Worm (Caenorhabditis elegans) whole organism, mixed stage, embryonic: ENCODE results near the gene T12A7.2.

Source experiments
- bed-3 ChIP-seq: fragments of 200-800 bp; sonication (Bioruptor generic); optimal IDR thresholded peaks from 3 replicates; lab custom pipeline; 2018; ENCODE audit warnings: mild to moderate bottlenecking, missing genetic modification characterization, moderate library complexity, missing compliant biosample characterization
- blmp-1 ChIP-seq: fragments of 150-350 bp; optimal IDR thresholded peaks from 2 replicates; lab custom pipeline; 2014; ENCODE audit warnings: missing biosample characterization, missing genetic modification characterization
- ceh-39 ChIP-seq: fragments of 150-350 bp; optimal IDR thresholded peaks from 2 replicates; lab custom pipeline; 2014; ENCODE audit warnings: missing biosample characterization, missing genetic modification characterization
- ceh-43 ChIP-seq: fragments of 200-800 bp; sonication (Bioruptor generic); optimal IDR thresholded peaks from 2 replicates; lab custom pipeline; 2018; ENCODE audit warnings: mild to moderate bottlenecking, missing genetic modification characterization, moderate library complexity, missing compliant biosample characterization
- ceh-83 ChIP-seq: fragments of 200-800 bp; sonication (Bioruptor generic); optimal IDR thresholded peaks from 2 replicates; lab custom pipeline; 2018; ENCODE audit warnings: mild to moderate bottlenecking, missing genetic modification characterization, missing compliant biosample characterization
- ces-1 ChIP-seq: fragments of 150-350 bp; optimal IDR thresholded peaks from 2 replicates; lab custom pipeline; 2014; ENCODE audit warnings: missing biosample characterization, missing genetic modification reagents, missing genetic modification characterization
- cnd-1 ChIP-seq: fragments of 200-800 bp; sonication (Bioruptor generic); optimal IDR thresholded peaks from 2 replicates; lab custom pipeline; 2018; ENCODE audit warnings: mild to moderate bottlenecking, missing genetic modification characterization, missing compliant biosample characterization
- drap-1 ChIP-seq: fragments of 200-800 bp; sonication (Bioruptor generic); optimal IDR thresholded peaks from 3 replicates; lab custom pipeline; 2018; ENCODE audit warnings: mild to moderate bottlenecking, missing genetic modification characterization, missing compliant biosample characterization
- elt-1 ChIP-seq: sonication (generic microtip); optimal IDR thresholded peaks from 2 replicates; lab custom pipeline; 2017; ENCODE audit warnings: missing genetic modification characterization, mild to moderate bottlenecking, missing compliant biosample characterization, antibody characterized with exemption, moderate library complexity, borderline replicate concordance; ENCODE audit not compliant: insufficient read depth
- elt-3 ChIP-seq: fragments of 150-350 bp; optimal IDR thresholded peaks from 2 replicates; lab custom pipeline; 2014; ENCODE audit warnings: missing biosample characterization, missing genetic modification characterization
- flh-1 ChIP-seq: fragments of 200-800 bp; sonication (Bioruptor generic); optimal IDR thresholded peaks from 2 replicates; lab custom pipeline; 2018; ENCODE audit warnings: mild to moderate bottlenecking, missing genetic modification characterization, moderate library complexity, missing compliant biosample characterization
- ham-2 ChIP-seq: fragments of 200-800 bp; sonication (Bioruptor generic); optimal IDR thresholded peaks from 2 replicates; lab custom pipeline; 2018; ENCODE audit warnings: mild to moderate bottlenecking, missing genetic modification characterization, missing compliant biosample characterization
- hlh-1 ChIP-seq: fragments of 150-350 bp; optimal IDR thresholded peaks from 2 replicates; lab custom pipeline; 2014; ENCODE audit warnings: missing biosample characterization, missing genetic modification reagents, missing genetic modification characterization
- lin-13 ChIP-seq: fragments of 150-350 bp; optimal IDR thresholded peaks from 2 replicates; lab custom pipeline; 2014; ENCODE audit warnings: missing biosample characterization, missing genetic modification characterization
- lin-32 ChIP-seq: fragments of 200-800 bp; sonication (Bioruptor generic); optimal IDR thresholded peaks from 2 replicates; lab custom pipeline; 2018; ENCODE audit warnings: mild to moderate bottlenecking, missing genetic modification characterization, missing compliant biosample characterization
- lsy-2 ChIP-seq: fragments of 150-350 bp; optimal IDR thresholded peaks from 2 replicates; lab custom pipeline; 2014; ENCODE audit warnings: missing biosample characterization, missing genetic modification characterization
- mab-5 ChIP-seq: fragments of 150-350 bp; optimal IDR thresholded peaks from 2 replicates; lab custom pipeline; 2014; ENCODE audit warnings: missing biosample characterization, missing genetic modification characterization
- mep-1 ChIP-seq: fragments of 150-350 bp; optimal IDR thresholded peaks from 2 replicates; lab custom pipeline; 2017; ENCODE audit warnings: missing biosample characterization, missing genetic modification reagents, missing genetic modification characterization, inconsistent platforms
- nhr-12 ChIP-seq: fragments of 150-350 bp; optimal IDR thresholded peaks from 2 replicates; lab custom pipeline; 2014; ENCODE audit warnings: missing biosample characterization, missing genetic modification characterization
- nhr-2 ChIP-seq: fragments of 150-350 bp; optimal IDR thresholded peaks from 2 replicates; lab custom pipeline; 2014; ENCODE audit warnings: missing biosample characterization, missing genetic modification characterization
- nhr-237 ChIP-seq: fragments of 150-350 bp; optimal IDR thresholded peaks from 2 replicates; lab custom pipeline; 2014; ENCODE audit warnings: missing biosample characterization, missing genetic modification characterization
- nhr-28 ChIP-seq: fragments of 150-350 bp; optimal IDR thresholded peaks from 2 replicates; lab custom pipeline; 2014; ENCODE audit warnings: missing biosample characterization, missing genetic modification characterization
- nhr-76 ChIP-seq: sonication (generic microtip); optimal IDR thresholded peaks from 2 replicates; lab custom pipeline; 2017; ENCODE audit warnings: missing biosample characterization, missing genetic modification characterization
- pha-4 ChIP-seq: fragments of 150-350 bp; optimal IDR thresholded peaks from 2 replicates; lab custom pipeline; 2018; ENCODE audit warnings: missing biosample characterization, missing genetic modification reagents, missing genetic modification characterization
- sem-2 ChIP-seq: fragments of 200-800 bp; sonication (Bioruptor generic); optimal IDR thresholded peaks from 2 replicates; lab custom pipeline; 2018; ENCODE audit warnings: mild to moderate bottlenecking, missing genetic modification characterization, missing compliant biosample characterization
- snpc-4 ChIP-seq: fragments of 150-350 bp; optimal IDR thresholded peaks from 2 replicates; lab custom pipeline; 2014; ENCODE audit warnings: missing biosample characterization, missing genetic modification characterization
- sptf-1 ChIP-seq: sonication (generic microtip); optimal IDR thresholded peaks from 2 replicates; lab custom pipeline; 2017; ENCODE audit warnings: mild to moderate bottlenecking, missing genetic modification characterization, moderate library complexity, missing compliant biosample characterization
- tbx-8 ChIP-seq: fragments of 200-800 bp; sonication (Bioruptor generic); optimal IDR thresholded peaks from 2 replicates; lab custom pipeline; 2018; ENCODE audit warnings: mild to moderate bottlenecking, missing genetic modification characterization, moderate library complexity, missing compliant biosample characterization
- unc-120 ChIP-seq: sonication (generic microtip); optimal IDR thresholded peaks from 2 replicates; lab custom pipeline; 2017; ENCODE audit warnings: missing genetic modification characterization, missing compliant biosample characterization; ENCODE audit not compliant: poor library complexity, severe bottlenecking
- unc-39 ChIP-seq: fragments of 150-350 bp; optimal IDR thresholded peaks from 2 replicates; lab custom pipeline; 2014; ENCODE audit warnings: missing biosample characterization, missing genetic modification characterization
- ztf-11 ChIP-seq: fragments of 150-350 bp; optimal IDR thresholded peaks from 2 replicates; lab custom pipeline; 2014; ENCODE audit warnings: missing biosample characterization, missing genetic modification characterization

The T12A7.2 gene

ce11 chrIV:11755003-11755402 is 5.9 kb downstream of the T12A7.2 start, which contains the start of gene T12A7.10:
Gene T12A7.10, minus strand, starts transcription at chrIV:11755103.
- TF ChIP-seq snpc-4 (tag; lab: Kevin White, UChicago) (no peak), mep-1 (no peak), ztf-11 (tag; lab: Kevin White, UChicago) (no peak), nhr-76 (tag; lab: Kevin White, UChicago) (no peak), lsy-2 (tag; lab: Kevin White, UChicago) (no peak), flh-1 (GFP tag; lab: Kevin White, UChicago) (no peak), sem-2 (GFP tag; lab: Kevin White, UChicago) (no peak), nhr-12 (tag; lab: Kevin White, UChicago) (no peak), lin-13 (tag; lab: Kevin White, UChicago) (no peak), ceh-39 (tag; lab: Kevin White, UChicago) (no peak), bed-3 (GFP tag; lab: Kevin White, UChicago) (no peak), nhr-237 (tag; lab: Kevin White, UChicago) (no peak), sptf-1 (tag; lab: Kevin White, UChicago) (no peak), elt-3 (tag; lab: Kevin White, UChicago) (no peak), ceh-83 (GFP tag; lab: Kevin White, UChicago) (no peak), ces-1 (GFP tag; lab: Kevin White, UChicago) (no peak), ceh-43 (GFP tag; lab: Kevin White, UChicago) (no peak)
- TF ChIP-seq, all 35 proteins: peak for 0

ce11 chrIV:11754328-11754727 is 6.6 kb downstream of the T12A7.2 start, which contains the start of gene scl-18:
Gene scl-18, minus strand, starts transcription at chrIV:11754428.
- no peak for TF ChIP-seq elt-1
- no peak for TF ChIP-seq mab-5 (tag; lab: Kevin White, UChicago)
- TF ChIP-seq drap-1 (GFP tag; lab: Kevin White, UChicago): no peak
- no peak for TF ChIP-seq flh-1 (GFP tag; lab: Kevin White, UChicago)
- no peak for TF ChIP-seq ces-1 (GFP tag; lab: Kevin White, UChicago)
- no peak for TF ChIP-seq pha-4 (tag; lab: Kevin White, UChicago)
- no peak for TF ChIP-seq snpc-4 (tag; lab: Kevin White, UChicago)
- TF ChIP-seq sptf-1 (tag; lab: Kevin White, UChicago): no peak
- TF ChIP-seq unc-39: no peak
- TF ChIP-seq elt-3 (tag; lab: Kevin White, UChicago): no peak
- TF ChIP-seq sem-2 (GFP tag; lab: Kevin White, UChicago): no peak
- TF ChIP-seq unc-120 (tag; lab: Kevin White, UChicago): no peak
- TF ChIP-seq cnd-1 (tag; lab: Kevin White, UChicago): no peak
- TF ChIP-seq tbx-8 (GFP tag; lab: Kevin White, UChicago): no peak
- no peak for TF ChIP-seq nhr-12 (tag; lab: Kevin White, UChicago)

- TF ChIP-seq ceh-83 (GFP tag; lab: Kevin White, UChicago) (no peak), ztf-11 (tag; lab: Kevin White, UChicago) (no peak), mab-5 (tag; lab: Kevin White, UChicago) (no peak), lin-13 (tag; lab: Kevin White, UChicago) (no peak), hlh-1 (tag; lab: Kevin White, UChicago) (no peak), pha-4 (tag; lab: Kevin White, UChicago) (no peak), ham-2 (GFP tag; lab: Kevin White, UChicago) (no peak), drap-1 (GFP tag; lab: Kevin White, UChicago) (no peak), ceh-39 (tag; lab: Kevin White, UChicago) (no peak), flh-1 (GFP tag; lab: Kevin White, UChicago) (no peak)
These were observed 12.1 kb downstream of the T12A7.2 start, which contains the start of gene T12A7.6 for ce11 chrIV:11748852-11749251. Gene T12A7.6, plus strand, starts transcription at chrIV:11749220.

ce11 chrIV:11745340-11745739 is 15.6 kb downstream of the T12A7.2 start, which contains the start of gene gem-4:
Gene gem-4, plus strand, starts transcription at chrIV:11745640.
- TF ChIP-seq ces-1 (GFP tag; lab: Kevin White, UChicago): no peak
- no peak for TF ChIP-seq lin-32 (GFP tag; lab: Kevin White, UChicago)
- TF ChIP-seq blmp-1 (tag; lab: Kevin White, UChicago): no peak
- TF ChIP-seq ceh-43 (GFP tag; lab: Kevin White, UChicago): no peak
- TF ChIP-seq unc-120 (tag; lab: Kevin White, UChicago): no peak
- TF ChIP-seq ceh-39 (tag; lab: Kevin White, UChicago): no peak
- TF ChIP-seq flh-1 (GFP tag; lab: Kevin White, UChicago): no peak
- no peak for TF ChIP-seq nhr-237 (tag; lab: Kevin White, UChicago)
- TF ChIP-seq elt-3 (tag; lab: Kevin White, UChicago): no peak
- TF ChIP-seq elt-1: no peak
- TF ChIP-seq sem-2 (GFP tag; lab: Kevin White, UChicago): no peak
- no peak for TF ChIP-seq mab-5 (tag; lab: Kevin White, UChicago)
- no peak for TF ChIP-seq snpc-4 (tag; lab: Kevin White, UChicago)
- TF ChIP-seq nhr-28: no peak
- no peak for TF ChIP-seq nhr-2 (tag; lab: Kevin White, UChicago)
- TF ChIP-seq lsy-2 (tag; lab: Kevin White, UChicago): no peak
- no peak for TF ChIP-seq cnd-1 (tag; lab: Kevin White, UChicago)
- TF ChIP-seq unc-39: no peak
- no peak for TF ChIP-seq bed-3 (GFP tag; lab: Kevin White, UChicago)
- TF ChIP-seq nhr-76 (tag; lab: Kevin White, UChicago): no peak
